Fruit fly (Drosophila melanogaster) whole organism, pupa: ENCODE data around the gene NELF-B.

Source experiments
- CG10348 ChIP-seq: fragments of 200-800 bp; sonication (Bioruptor generic); IDR thresholded peaks from 2 replicates; pipeline ENCODE4 v1.3.6; 2022; ENCODE audit warnings: missing biosample characterization, missing genetic modification characterization
- CG12605 ChIP-seq: fragments of 200-800 bp; sonication (Bioruptor generic); IDR thresholded peaks from 2 replicates; pipeline ENCODE4 v1.3.6; 2022; ENCODE audit warnings: missing biosample characterization, missing genetic modification characterization
- CG14655 ChIP-seq: fragments of 200-800 bp; sonication (Bioruptor generic); optimal IDR thresholded peaks from 3 replicates; lab custom pipeline; 2017; ENCODE audit warnings: mild to moderate bottlenecking, missing biosample characterization, missing genetic modification reagents, missing genetic modification characterization
- CG15710 ChIP-seq: fragments of 200-800 bp; sonication (Bioruptor generic); optimal IDR thresholded peaks from 2 replicates; lab custom pipeline; 2018; ENCODE audit warnings: missing biosample characterization, mild to moderate bottlenecking, missing genetic modification characterization, moderate library complexity
- CG17806 ChIP-seq: fragments of 200-800 bp; sonication (Bioruptor generic); optimal IDR thresholded peaks from 2 replicates; lab custom pipeline; 2018; ENCODE audit warnings: missing biosample characterization, mild to moderate bottlenecking, missing genetic modification characterization, moderate library complexity
- CG32121 ChIP-seq: fragments of 200-800 bp; sonication (Bioruptor generic); IDR thresholded peaks from 2 replicates; pipeline ENCODE4 v1.3.6; 2022; ENCODE audit warnings: missing biosample characterization, missing genetic modification characterization
- CG34367 ChIP-seq: fragments of 200-800 bp; sonication (Bioruptor generic); optimal IDR thresholded peaks from 2 replicates; lab custom pipeline; 2018; ENCODE audit warnings: missing biosample characterization, mild to moderate bottlenecking, missing genetic modification characterization
- CG4496 ChIP-seq: fragments of 200-800 bp; sonication (Bioruptor generic); IDR thresholded peaks from 3 replicates; pipeline ENCODE4 v1.3.6; 2022; ENCODE audit warnings: missing biosample characterization, missing genetic modification characterization
- CG8159 ChIP-seq: fragments of 200-800 bp; sonication (Bioruptor generic); optimal IDR thresholded peaks from 3 replicates; lab custom pipeline; 2018; ENCODE audit warnings: missing biosample characterization, mild to moderate bottlenecking, missing genetic modification characterization, moderate library complexity
- CG8301 ChIP-seq: fragments of 200-800 bp; sonication (Bioruptor generic); optimal IDR thresholded peaks from 2 replicates; lab custom pipeline; 2018; ENCODE audit warnings: missing biosample characterization, mild to moderate bottlenecking, missing genetic modification characterization
- CG9948 ChIP-seq: fragments of 200-800 bp; sonication (Bioruptor generic); optimal IDR thresholded peaks from 2 replicates; lab custom pipeline; 2018; ENCODE audit warnings: missing biosample characterization, mild to moderate bottlenecking, missing genetic modification characterization, moderate library complexity
- D1 ChIP-seq: fragments of 200-800 bp; sonication (Bioruptor generic); optimal IDR thresholded peaks from 2 replicates; lab custom pipeline; 2018; ENCODE audit warnings: missing biosample characterization, mild to moderate bottlenecking, missing genetic modification characterization, moderate library complexity
- EcR ChIP-seq: fragments of 200-800 bp; sonication (Bioruptor generic); optimal IDR thresholded peaks from 3 replicates; lab custom pipeline; 2019; ENCODE audit warnings: missing biosample characterization, missing genetic modification characterization, mild to moderate bottlenecking, moderate library complexity, missing genetic modification reagents
- Ets98B ChIP-seq: fragments of 200-800 bp; sonication (Bioruptor generic); IDR thresholded peaks from 2 replicates; pipeline ENCODE4 v1.3.6; 2022; ENCODE audit warnings: missing biosample characterization, missing genetic modification characterization
- Pif1A ChIP-seq: fragments of 200-800 bp; sonication (Bioruptor generic); optimal IDR thresholded peaks from 3 replicates; lab custom pipeline; 2016; ENCODE audit warnings: missing biosample characterization, missing genetic modification characterization
- Pif1B ChIP-seq: fragments of 200-800 bp; sonication (Bioruptor generic); optimal IDR thresholded peaks from 3 replicates; lab custom pipeline; 2016; ENCODE audit warnings: missing biosample characterization, missing genetic modification characterization
- Snoo ChIP-seq: fragments of 200-800 bp; sonication (Bioruptor generic); optimal IDR thresholded peaks from 3 replicates; lab custom pipeline; 2017; ENCODE audit warnings: missing biosample characterization, mild to moderate bottlenecking, missing genetic modification characterization, inconsistent platforms
- fd96Ca ChIP-seq: fragments of 200-800 bp; sonication (Bioruptor generic); IDR thresholded peaks from 3 replicates; pipeline ENCODE4 v1.3.6; 2022; ENCODE audit warnings: missing biosample characterization, missing genetic modification characterization
- gl ChIP-seq: fragments of 200-800 bp; sonication (Bioruptor generic); optimal IDR thresholded peaks from 2 replicates; lab custom pipeline; 2018; ENCODE audit warnings: missing biosample characterization, mild to moderate bottlenecking, missing genetic modification characterization
- rn ChIP-seq: fragments of 200-800 bp; sonication (Bioruptor generic); IDR thresholded peaks from 2 replicates; pipeline ENCODE4 v1.3.6; 2022; ENCODE audit warnings: missing biosample characterization, missing genetic modification characterization

The NELF-B gene

DNA sequence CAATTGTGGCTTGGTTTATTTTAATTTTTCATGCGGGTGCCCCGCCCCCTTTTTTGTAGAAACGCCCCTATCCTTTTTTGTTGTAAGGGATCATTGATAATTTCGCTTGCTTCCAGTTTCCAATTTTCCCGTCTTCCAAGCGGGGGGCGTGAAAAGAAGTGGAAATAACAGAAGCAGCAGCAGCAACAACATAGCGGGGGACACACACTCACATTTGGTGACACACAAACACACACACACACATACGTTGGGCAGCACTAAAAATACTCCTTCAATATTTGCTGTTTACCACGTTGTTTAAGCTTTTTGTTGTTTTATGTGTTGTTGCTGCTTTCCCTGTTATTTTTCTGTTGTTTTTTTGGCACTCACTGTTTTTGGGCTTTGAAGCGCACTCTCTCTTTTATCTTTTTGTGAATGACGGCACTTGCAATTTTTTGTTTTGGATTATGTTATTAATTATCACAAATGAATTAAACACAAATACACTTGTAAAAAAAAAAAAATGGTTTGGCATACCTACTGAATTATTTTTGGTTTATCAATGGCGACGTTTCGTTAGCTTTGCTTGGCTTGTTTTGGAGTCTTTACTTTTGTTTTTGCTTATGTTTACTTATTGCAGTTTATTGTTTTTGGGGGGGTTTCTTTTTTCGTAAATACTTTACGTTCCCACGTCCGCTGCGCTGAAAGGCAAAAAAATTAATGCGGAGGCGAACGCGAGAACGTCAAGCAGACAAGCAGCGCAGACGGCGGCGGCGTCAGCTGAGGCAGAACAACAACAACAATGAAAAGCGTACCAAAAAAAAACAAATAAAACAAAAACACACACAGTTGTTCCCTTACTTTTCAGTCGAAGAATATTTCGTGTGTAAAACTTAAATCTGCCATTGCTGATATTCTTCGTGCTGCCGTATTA is 23.6 kb downstream of the NELF-B start:
- TF ChIP-seq gl (tag; lab: Kevin White, UChicago) (peak; percentile 50), Pif1A (GFP tag; lab: Kevin White, UChicago) (no peak), Ets98B (GFP tag; lab: Robert Waterston, UW) (peak; percentile 10; the same call in 1 of the 2 replicates), D1 (tag; lab: Kevin White, UChicago) (no peak), EcR (GFP tag; lab: Kevin White, UChicago) (no peak), fd96Ca (GFP tag; lab: Robert Waterston, UW) (peak; percentile 38; the same call in 1 of the 3 replicates)

DNA sequence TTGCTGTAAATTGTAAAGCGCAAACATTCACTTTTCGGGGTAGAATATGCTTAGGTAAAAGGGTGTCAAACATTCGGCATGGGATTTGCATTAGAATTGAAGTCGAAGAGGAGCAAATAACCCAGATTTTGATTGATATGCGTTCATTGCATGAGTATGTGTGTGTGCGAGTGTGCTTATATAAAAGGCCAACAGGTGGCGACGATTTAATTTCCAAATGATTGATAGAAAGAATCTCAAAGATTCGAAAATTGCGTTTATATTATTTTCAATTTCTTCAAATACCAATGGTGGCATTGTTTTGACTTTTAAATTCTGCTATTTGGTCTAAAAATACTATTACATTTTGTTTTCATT is 24.3 kb downstream of the NELF-B start:
- no peak for TF ChIP-seq CG14655

DNA sequence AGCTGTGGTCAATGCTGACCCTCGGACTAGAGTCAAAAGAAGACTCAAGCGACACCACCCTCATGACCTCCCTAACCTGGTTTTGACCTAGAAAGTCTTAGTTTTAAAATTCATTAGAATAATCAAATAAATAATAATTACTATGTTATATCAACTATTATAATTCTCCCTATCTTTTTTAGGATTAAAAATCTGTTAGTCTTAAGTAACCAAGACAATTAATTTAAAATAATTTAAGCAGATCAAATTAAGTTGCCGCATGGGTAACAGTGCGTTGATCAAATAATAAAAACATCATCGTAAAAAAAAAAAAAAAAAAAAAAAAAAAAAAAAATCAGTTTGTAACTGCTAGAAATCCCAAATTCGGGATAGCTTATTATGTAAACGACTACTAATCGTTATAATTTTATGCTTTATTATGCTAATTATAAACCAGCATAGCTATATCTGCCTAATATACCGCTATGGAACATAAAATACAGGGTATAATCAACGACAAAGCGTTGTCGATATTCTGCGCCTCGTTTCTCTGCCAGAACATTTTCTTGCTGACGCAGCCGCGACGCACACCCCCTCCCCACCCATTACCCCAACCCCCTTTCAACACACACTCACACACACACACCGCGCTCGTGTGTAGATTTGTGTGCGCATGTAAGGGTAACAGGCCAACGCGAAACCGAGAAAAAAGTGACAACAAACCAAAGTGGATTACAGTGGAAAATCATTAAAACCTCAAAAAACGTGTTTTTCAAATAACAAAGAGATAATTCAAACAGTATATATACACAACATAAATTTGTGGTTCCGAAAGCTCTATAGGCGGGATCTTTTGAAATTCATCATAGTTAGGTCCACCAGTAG is 24.9 kb downstream of the NELF-B start:
- TF ChIP-seq CG32121 (peak; percentile 83), CG34367 (tag; lab: Kevin White, UChicago) (peak; percentile 48), CG17806 (tag; lab: Kevin White, UChicago) (peak; percentile 52), Pif1B (GFP tag; lab: Kevin White, UChicago) (peak; percentile 96), Ets98B (GFP tag; lab: Robert Waterston, UW) (peak; percentile 90), Pif1A (GFP tag; lab: Kevin White, UChicago) (peak; percentile 96), CG15710 (tag; lab: Kevin White, UChicago) (peak; percentile 42), CG10348 (peak; percentile 70), gl (tag; lab: Kevin White, UChicago) (peak; percentile 27), CG4496 (GFP tag; lab: Robert Waterston, UW) (peak; percentile 90), CG14655 (peak; percentile 73), fd96Ca (GFP tag; lab: Robert Waterston, UW) (peak; percentile 93), Snoo (tag; lab: Kevin White, UChicago) (peak; percentile 93), CG8301 (tag; lab: Kevin White, UChicago) (peak; percentile 77), CG9948 (tag; lab: Kevin White, UChicago) (peak; percentile 37), CG12605 (GFP tag; lab: Robert Waterston, UW) (peak; percentile 84), rn (peak; percentile 68)
- TF ChIP-seq, all 21 proteins: peak for 17; not testable (repeated sequence) for 4

DNA sequence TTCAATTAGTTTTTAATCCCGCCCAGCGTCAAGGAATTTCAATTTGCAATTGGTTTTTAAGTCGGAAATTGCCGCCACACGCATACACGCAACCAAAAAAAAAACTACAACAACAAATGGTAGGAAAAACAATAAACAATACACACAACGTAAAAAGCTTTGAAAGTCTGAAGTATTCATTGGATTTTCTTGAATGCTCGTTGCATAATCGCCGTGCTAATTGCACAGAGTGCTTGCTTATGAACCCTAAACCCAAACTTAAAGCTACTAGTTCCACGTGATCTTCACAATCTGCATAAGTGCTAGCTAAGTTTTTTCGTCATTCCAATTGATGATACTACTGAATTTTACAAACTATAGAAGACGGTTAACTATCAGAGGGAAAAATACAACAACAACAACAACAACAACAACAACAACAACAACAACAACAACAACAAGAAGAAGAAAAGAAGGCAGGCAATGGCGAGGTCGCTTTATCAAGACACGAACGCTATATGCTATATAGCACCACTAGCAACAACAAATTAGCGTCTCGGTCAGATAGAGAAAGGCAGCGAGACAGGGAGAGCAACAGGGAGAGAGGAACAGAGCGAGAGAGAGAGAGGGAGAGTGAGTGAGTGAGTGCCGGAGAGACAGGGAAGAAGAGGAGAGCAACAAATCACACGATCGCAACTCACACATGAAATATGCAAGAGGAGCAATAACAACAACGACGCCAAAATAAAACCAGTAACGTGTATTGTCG is 25.8 kb downstream of the NELF-B start:
- TF ChIP-seq CG10348 (no peak), CG15710 (tag; lab: Kevin White, UChicago) (no peak), CG12605 (GFP tag; lab: Robert Waterston, UW) (peak; percentile 50; the same call in 1 of the 2 replicates), CG17806 (tag; lab: Kevin White, UChicago) (no peak), fd96Ca (GFP tag; lab: Robert Waterston, UW) (0 out of 3 replicates have a peak, but pooled peaks have one; percentile 24), CG4496 (GFP tag; lab: Robert Waterston, UW) (peak; percentile 33; the same call in 1 of the 3 replicates), gl (tag; lab: Kevin White, UChicago) (peak; percentile 44), Ets98B (GFP tag; lab: Robert Waterston, UW) (peak; percentile 64), CG34367 (tag; lab: Kevin White, UChicago) (no peak)

DNA sequence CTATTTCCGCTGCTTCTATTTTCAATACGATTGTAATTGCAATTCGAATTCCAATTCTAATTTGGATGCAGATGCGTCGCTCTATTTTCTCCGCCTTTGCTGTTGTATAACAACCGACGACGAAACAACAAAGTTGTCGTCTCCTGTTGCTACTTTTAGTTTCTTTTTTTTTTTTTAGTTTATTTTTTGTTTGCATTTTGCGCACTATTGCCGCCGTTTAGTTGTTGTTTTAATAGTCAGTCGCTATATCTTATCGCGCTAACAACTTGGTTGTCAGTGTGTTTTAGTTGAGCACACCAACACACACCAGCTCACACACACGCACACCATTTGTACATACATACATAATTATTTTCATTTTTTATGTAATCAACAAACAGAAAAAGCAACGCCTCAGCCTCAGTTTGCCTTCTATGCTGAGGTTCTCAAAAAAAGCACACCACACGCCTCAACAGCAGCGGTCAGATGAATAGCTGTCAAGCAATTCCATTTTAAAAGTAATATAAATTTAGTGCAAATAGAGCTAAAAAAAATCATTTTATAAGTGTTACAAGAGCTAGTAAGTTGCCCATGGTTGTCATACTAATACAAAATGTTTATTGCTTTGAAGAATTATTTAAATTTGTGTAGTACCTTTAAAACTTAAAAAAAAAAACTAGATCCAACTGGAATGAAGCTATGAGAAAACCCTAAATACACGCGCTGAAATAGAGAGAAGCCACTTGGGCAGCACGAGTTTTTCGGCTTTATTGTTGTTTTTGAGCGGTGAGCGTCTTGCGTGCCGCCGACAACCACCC is 26.7 kb downstream of the NELF-B start:
- peak; percentile 48; the same call in 1 of the 2 replicates for TF ChIP-seq Ets98B (GFP tag; lab: Robert Waterston, UW)
- TF ChIP-seq CG17806 (tag; lab: Kevin White, UChicago): no peak
- TF ChIP-seq CG8301 (tag; lab: Kevin White, UChicago): peak; percentile 10
- peak; percentile 39; the same call in 1 of the 3 replicates for TF ChIP-seq fd96Ca (GFP tag; lab: Robert Waterston, UW)
- TF ChIP-seq CG32121: no peak; the same call in 1 of the 2 replicates
- peak; percentile 67 for TF ChIP-seq CG4496 (GFP tag; lab: Robert Waterston, UW)
- peak; percentile 28 for TF ChIP-seq CG14655
- TF ChIP-seq CG15710 (tag; lab: Kevin White, UChicago): no peak
- peak; percentile 51 for TF ChIP-seq CG12605 (GFP tag; lab: Robert Waterston, UW)
- TF ChIP-seq CG8159: no peak
